Fruit fly (Drosophila melanogaster) whole organism, embryonic: ENCODE data around the gene CG11309.
A peak's percentile ranks its signal among the peaks of the same experiment; 100 is the strongest.

Experiments
- Ada2b ChIP-seq: fragments of 200-800 bp; sonication (Bioruptor generic); IDR thresholded peaks from 2 replicates; pipeline ENCODE4 v1.3.6; 2022; ENCODE audit warnings: missing biosample characterization, missing genetic modification characterization
- C15 ChIP-seq: fragments of 200-800 bp; sonication (Bioruptor generic); IDR thresholded peaks from 3 replicates; pipeline ENCODE4 v1.3.6; 2022; ENCODE audit warnings: missing biosample characterization, missing genetic modification characterization
- CG10321 ChIP-seq: fragments of 200-800 bp; sonication (Bioruptor generic); IDR thresholded peaks from 2 replicates; pipeline ENCODE4 v1.3.6; 2022; ENCODE audit warnings: missing biosample characterization, missing genetic modification characterization
- CG10979 ChIP-seq: fragments of 200-800 bp; sonication (Bioruptor generic); optimal IDR thresholded peaks from 2 replicates; lab custom pipeline; 2018; ENCODE audit warnings: missing biosample characterization, mild to moderate bottlenecking, missing genetic modification characterization, moderate library complexity
- CG11085 ChIP-seq: fragments of 200-800 bp; sonication (Bioruptor generic); IDR thresholded peaks from 2 replicates; pipeline ENCODE4 v1.3.6; 2022; ENCODE audit warnings: missing biosample characterization, missing genetic modification characterization
- CG12769 ChIP-seq: fragments of 200-800 bp; sonication (Bioruptor generic); optimal IDR thresholded peaks from 2 replicates; lab custom pipeline; 2019; ENCODE audit warnings: missing biosample characterization, mild to moderate bottlenecking, missing genetic modification characterization, moderate library complexity
- CG17328 ChIP-seq: fragments of 200-800 bp; sonication (Bioruptor generic); IDR thresholded peaks from 2 replicates; pipeline ENCODE4 v1.3.6; 2022; ENCODE audit warnings: missing biosample characterization, missing genetic modification characterization
- CG18011 ChIP-seq: fragments of 200-800 bp; sonication (Bioruptor generic); optimal IDR thresholded peaks from 2 replicates; lab custom pipeline; 2017; ENCODE audit warnings: missing biosample characterization, missing genetic modification characterization, mild to moderate bottlenecking, moderate library complexity, missing genotype
- CG2889 ChIP-seq: fragments of 200-800 bp; sonication (Bioruptor generic); IDR thresholded peaks from 3 replicates; pipeline ENCODE4 v1.3.6; 2022; ENCODE audit warnings: missing biosample characterization, missing genetic modification characterization
- CG31441 ChIP-seq: fragments of 200-800 bp; sonication (Bioruptor generic); IDR thresholded peaks from 2 replicates; pipeline ENCODE4 v1.3.6; 2022; ENCODE audit warnings: missing biosample characterization, missing genetic modification characterization
- CG32532 ChIP-seq: fragments of 200-800 bp; sonication (Bioruptor generic); IDR thresholded peaks from 2 replicates; pipeline ENCODE4 v1.3.6; 2022; ENCODE audit warnings: missing biosample characterization, missing genetic modification characterization
- CG3281 ChIP-seq: fragments of 200-800 bp; sonication (Bioruptor generic); optimal IDR thresholded peaks from 3 replicates; lab custom pipeline; 2017; ENCODE audit warnings: missing biosample characterization, mild to moderate bottlenecking, missing genetic modification characterization
- CG3726 ChIP-seq: fragments of 200-800 bp; sonication (Bioruptor generic); IDR thresholded peaks from 3 replicates; pipeline ENCODE4, ENCODE4 v1.3.6; 2022; ENCODE audit warnings: missing biosample characterization, missing genetic modification characterization
- CG43689 ChIP-seq: fragments of 200-800 bp; sonication (Bioruptor generic); IDR thresholded peaks from 2 replicates; pipeline ENCODE4 v1.3.6; 2022; ENCODE audit warnings: missing biosample characterization, missing genetic modification characterization
- CG6654 ChIP-seq: fragments of 200-800 bp; sonication (Bioruptor generic); optimal IDR thresholded peaks from 2 replicates; lab custom pipeline; 2017; ENCODE audit warnings: missing biosample characterization, mild to moderate bottlenecking, missing genetic modification characterization
- CG8089 ChIP-seq: fragments of 200-800 bp; sonication (Bioruptor generic); optimal IDR thresholded peaks from 3 replicates; lab custom pipeline; 2016; ENCODE audit warnings: missing biosample characterization, missing genetic modification characterization
- CG9215 ChIP-seq: fragments of 200-800 bp; sonication (Bioruptor generic); IDR thresholded peaks from 2 replicates; pipeline ENCODE4 v1.3.6; 2022; ENCODE audit warnings: missing biosample characterization, missing genetic modification characterization
- CG9437 ChIP-seq: fragments of 200-800 bp; sonication (Bioruptor generic); optimal IDR thresholded peaks from 2 replicates; lab custom pipeline; 2018; ENCODE audit warnings: missing biosample characterization, mild to moderate bottlenecking, missing genetic modification characterization
- E2f1 ChIP-seq: fragments of 200-800 bp; sonication (Bioruptor generic); IDR thresholded peaks from 2 replicates; pipeline ENCODE4 v1.3.6; 2022; ENCODE audit warnings: missing biosample characterization, missing genetic modification characterization
- E2f2 ChIP-seq: fragments of 200-800 bp; sonication (Bioruptor generic); IDR thresholded peaks from 2 replicates; pipeline ENCODE4 v1.3.6; 2022; ENCODE audit warnings: missing biosample characterization, missing genetic modification characterization
- ERR ChIP-seq: fragments of 200-800 bp; sonication (Bioruptor generic); optimal IDR thresholded peaks from 2 replicates; lab custom pipeline; 2016; ENCODE audit warnings: missing biosample characterization, missing genetic modification characterization
- Eip74EF ChIP-seq, 2 experiments: fragments of 200-800 bp in 1 of 2; fragments of >200 bp in 1 of 2; sonication (Bioruptor generic) in 1 of 2; optimal IDR thresholded peaks; 2 replicates each; lab custom pipeline; 2017 to 2019; ENCODE audit warnings: missing biosample characterization in 2 of 2, missing genetic modification characterization in 2 of 2, mild to moderate bottlenecking in 1 of 2, moderate library complexity in 1 of 2
- MESR4 ChIP-seq: fragments of 200-800 bp; sonication (Bioruptor generic); optimal IDR thresholded peaks from 2 replicates; lab custom pipeline; 2018; ENCODE audit warnings: missing biosample characterization, mild to moderate bottlenecking, missing genetic modification characterization, moderate library complexity
- Nf-YC ChIP-seq: fragments of 200-800 bp; optimal IDR thresholded peaks from 3 replicates; lab custom pipeline; 2019; ENCODE audit warnings: missing biosample characterization, mild to moderate bottlenecking, missing genetic modification characterization, moderate library complexity
- Poxn ChIP-seq: fragments of 200-800 bp; sonication (Bioruptor generic); IDR thresholded peaks from 2 replicates; pipeline ENCODE4 v1.3.6; 2022; ENCODE audit warnings: missing biosample characterization, missing genetic modification characterization
- Rfx ChIP-seq: fragments of 200-800 bp; sonication (Bioruptor generic); IDR thresholded peaks from 2 replicates; pipeline ENCODE4 v1.3.6; 2022; ENCODE audit warnings: missing biosample characterization, missing genetic modification characterization
- Scr ChIP-seq: fragments of 200-800 bp; sonication (Bioruptor generic); IDR thresholded peaks from 2 replicates; pipeline ENCODE4 v1.3.6; 2022; ENCODE audit warnings: missing biosample characterization, missing genetic modification characterization; ENCODE audit not compliant: partially characterized antibody
- Six4 ChIP-seq: fragments of 200-800 bp; sonication (Bioruptor generic); optimal IDR thresholded peaks from 2 replicates; lab custom pipeline; 2016; ENCODE audit warnings: missing biosample characterization, missing genetic modification characterization
- Spps ChIP-seq: fragments of 200-800 bp; sonication (Bioruptor generic); optimal IDR thresholded peaks from 2 replicates; lab custom pipeline; 2018; ENCODE audit warnings: missing biosample characterization, mild to moderate bottlenecking, missing genetic modification characterization
- Sry-δ ChIP-seq: fragments of 200-800 bp; sonication (Bioruptor generic); optimal IDR thresholded peaks from 2 replicates; lab custom pipeline; 2016; ENCODE audit warnings: missing biosample characterization, missing genetic modification characterization
- TFAM ChIP-seq: fragments of 200-800 bp; sonication (Bioruptor generic); optimal IDR thresholded peaks from 2 replicates; lab custom pipeline; 2017; ENCODE audit warnings: missing biosample characterization, missing genetic modification characterization, inconsistent platforms
- Xrp1 ChIP-seq: fragments of 200-800 bp; sonication (Bioruptor generic); IDR thresholded peaks from 2 replicates; pipeline ENCODE4 v1.3.6; 2022; ENCODE audit warnings: missing biosample characterization, missing genetic modification characterization
- al ChIP-seq: fragments of 200-800 bp; sonication (Bioruptor generic); IDR thresholded peaks from 2 replicates; pipeline ENCODE4 v1.3.6; 2022; ENCODE audit warnings: missing biosample characterization, missing genetic modification characterization
- aop ChIP-seq: fragments of 200-800 bp; sonication (Bioruptor generic); IDR thresholded peaks from 2 replicates; pipeline ENCODE4 v1.3.6; 2022; ENCODE audit warnings: missing biosample characterization, missing genetic modification characterization
- cad ChIP-seq: fragments of >200 bp; optimal IDR thresholded peaks from 2 replicates; lab custom pipeline; 2017; ENCODE audit warnings: missing biosample characterization, missing genetic modification characterization
- dmrt99B ChIP-seq: fragments of 200-800 bp; sonication (Bioruptor generic); optimal IDR thresholded peaks from 2 replicates; lab custom pipeline; 2018; ENCODE audit warnings: missing biosample characterization, mild to moderate bottlenecking, missing genetic modification characterization, moderate library complexity
- en ChIP-seq: fragments of 200-800 bp; sonication (Bioruptor generic); optimal IDR thresholded peaks from 2 replicates; lab custom pipeline; 2016; ENCODE audit warnings: missing biosample characterization, missing genetic modification characterization
- fd3F ChIP-seq: fragments of 200-800 bp; sonication (Bioruptor generic); optimal IDR thresholded peaks from 2 replicates; lab custom pipeline; 2018; ENCODE audit warnings: missing biosample characterization, mild to moderate bottlenecking, missing genetic modification characterization, moderate library complexity
- ind ChIP-seq: fragments of 200-800 bp; sonication (Bioruptor generic); optimal IDR thresholded peaks from 3 replicates; lab custom pipeline; 2016; ENCODE audit warnings: missing biosample characterization, missing genetic modification characterization
- inv ChIP-seq: fragments of 200-800 bp; sonication (Bioruptor generic); IDR thresholded peaks from 2 replicates; pipeline ENCODE4 v1.3.6; 2022; ENCODE audit warnings: missing biosample characterization, missing genetic modification characterization; ENCODE audit not compliant: partially characterized antibody
- lilli ChIP-seq: fragments of 200-800 bp; sonication (Bioruptor generic); optimal IDR thresholded peaks from 3 replicates; lab custom pipeline; 2016; ENCODE audit warnings: missing biosample characterization, missing genetic modification characterization
- pita ChIP-seq: fragments of 200-800 bp; sonication (Bioruptor generic); optimal IDR thresholded peaks from 2 replicates; lab custom pipeline; 2017; ENCODE audit warnings: missing biosample characterization, mild to moderate bottlenecking, missing genetic modification characterization
- repo ChIP-seq: fragments of 200-800 bp; sonication (Bioruptor generic); optimal IDR thresholded peaks from 2 replicates; lab custom pipeline; 2016; ENCODE audit warnings: missing biosample characterization, missing genetic modification characterization
- run ChIP-seq: fragments of 200-800 bp; sonication (Bioruptor generic); optimal IDR thresholded peaks from 3 replicates; lab custom pipeline; 2018; ENCODE audit warnings: missing biosample characterization, mild to moderate bottlenecking, missing genetic modification characterization
- sim ChIP-seq: fragments of 200-800 bp; sonication (Bioruptor generic); IDR thresholded peaks from 2 replicates; pipeline ENCODE4 v1.3.6; 2022; ENCODE audit warnings: missing biosample characterization, missing genetic modification characterization
- ssp ChIP-seq: fragments of 200-800 bp; sonication (Bioruptor generic); IDR thresholded peaks from 2 replicates; pipeline ENCODE4 v1.3.6; 2022; ENCODE audit warnings: missing biosample characterization, missing genetic modification characterization
- tio ChIP-seq: fragments of 200-800 bp; sonication (Bioruptor generic); optimal IDR thresholded peaks from 2 replicates; lab custom pipeline; 2017; ENCODE audit warnings: missing biosample characterization, missing genetic modification characterization, inconsistent platforms
- trem ChIP-seq: fragments of 200-800 bp; optimal IDR thresholded peaks from 3 replicates; lab custom pipeline; 2019; ENCODE audit warnings: missing biosample characterization, mild to moderate bottlenecking, missing genetic modification characterization, moderate library complexity
- twi ChIP-seq: fragments of 200-800 bp; optimal IDR thresholded peaks from 2 replicates; lab custom pipeline; 2019; ENCODE audit warnings: missing biosample characterization, mild to moderate bottlenecking, missing genetic modification characterization, moderate library complexity
- vfl ChIP-seq: fragments of 200-800 bp; sonication (Bioruptor generic); optimal IDR thresholded peaks from 2 replicates; lab custom pipeline; 2016; ENCODE audit warnings: missing biosample characterization, missing genetic modification characterization

The CG11309 gene

DNA sequence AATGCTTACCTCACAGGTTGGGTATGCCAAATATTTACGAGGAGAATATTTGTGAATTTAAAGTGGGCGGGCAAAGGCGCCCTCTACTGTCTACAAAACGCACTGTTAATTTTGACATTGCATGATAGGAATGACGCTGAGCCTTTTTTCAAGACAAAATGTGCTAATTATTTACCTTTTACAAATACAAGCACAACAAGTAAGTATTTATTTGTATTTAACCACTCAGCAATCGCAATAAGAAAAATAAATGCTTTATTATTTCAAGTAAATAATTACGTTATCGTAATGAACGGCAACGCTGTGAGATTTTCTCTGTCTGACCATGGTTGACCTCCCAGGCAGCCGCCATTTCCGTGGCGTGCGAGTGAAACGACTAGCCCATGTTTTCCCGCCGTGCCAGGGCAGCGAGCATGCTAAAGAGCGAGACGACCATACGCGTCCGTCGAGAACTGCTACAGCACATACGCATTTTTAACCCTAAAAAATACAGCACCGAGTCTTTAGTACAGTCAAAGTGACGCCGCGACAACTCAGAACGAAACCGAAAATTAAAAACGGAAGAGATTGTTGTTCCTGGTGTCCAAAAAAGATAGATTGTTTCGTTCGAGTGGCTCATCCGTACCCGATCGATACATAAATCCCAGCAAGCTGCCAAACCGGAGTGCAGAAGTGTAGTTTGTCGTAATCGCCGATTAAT, 18.7 kb downstream of the CG11309 start, which contains the start of the genes CG12974 and pzg (continued):
- peak; percentile 64 for TF ChIP-seq Scr (GFP tag; lab: Robert Waterston, UW)
- TF ChIP-seq CG43689 (GFP tag; lab: Robert Waterston, UW), result peak; percentile 69
- TF ChIP-seq Six4 (GFP tag; lab: Kevin White, UChicago), result peak; percentile 16
- TF ChIP-seq pita (GFP tag; lab: Kevin White, UChicago), result no peak
- no peak for TF ChIP-seq cad (GFP tag; lab: Kevin White, UChicago)
- no peak for TF ChIP-seq tio (GFP tag; lab: Kevin White, UChicago)
- peak; percentile 72 for TF ChIP-seq Sry-δ (GFP tag; lab: Kevin White, UChicago)
- peak; percentile 71; the same call in 1 of the 2 replicates for TF ChIP-seq CG31441 (GFP tag; lab: Robert Waterston, UW)
- peak; percentile 80; the same call in 2 of the 3 replicates for TF ChIP-seq CG2889
- TF ChIP-seq MESR4 (GFP tag; lab: Kevin White, UChicago), result peak; percentile 82
- no peak for TF ChIP-seq TFAM
- peak; percentile 74 for TF ChIP-seq CG3281 (GFP tag; lab: Kevin White, UChicago)
- TF ChIP-seq aop (GFP tag; lab: Robert Waterston, UW), result no peak; the same call in 1 of the 2 replicates
- TF ChIP-seq lilli (GFP tag; lab: Kevin White, UChicago), result peak; percentile 78
- TF ChIP-seq repo (GFP tag; lab: Kevin White, UChicago), result peak; percentile 51
- peak; percentile 99 for TF ChIP-seq CG10321 (GFP tag; lab: Robert Waterston, UW)
- peak; percentile 35 for TF ChIP-seq CG6654
- TF ChIP-seq Xrp1 (GFP tag; lab: Robert Waterston, UW), result peak; percentile 86
- TF ChIP-seq CG12769 (tag; lab: Kevin White, UChicago), result peak; percentile 61
- peak; percentile 94 for TF ChIP-seq CG9437 (GFP tag; lab: Kevin White, UChicago)
- peak; percentile 94 for TF ChIP-seq E2f2 (GFP tag; lab: Robert Waterston, UW)
- TF ChIP-seq fd3F (GFP tag; lab: Kevin White, UChicago), result peak; percentile 54
- peak; percentile 82 for TF ChIP-seq E2f1 (GFP tag; lab: Robert Waterston, UW)
- TF ChIP-seq CG9215, result peak; percentile 84
- TF ChIP-seq CG11085, result peak; percentile 59; the same call in 1 of the 2 replicates
- peak; percentile 80 for TF ChIP-seq al (GFP tag; lab: Robert Waterston, UW)
- TF ChIP-seq Spps (tag; lab: Kevin White, UChicago), result peak; percentile 14
- peak; percentile 92 for TF ChIP-seq Rfx (GFP tag; lab: Robert Waterston, UW)
- peak; percentile 61; the same call in 1 of the 3 replicates for TF ChIP-seq CG3726 (GFP tag; lab: Robert Waterston, UW)
- peak; percentile 64 for TF ChIP-seq ind
- TF ChIP-seq ERR, result peak; percentile 79
- peak; percentile 74 for TF ChIP-seq Nf-YC (tag; lab: Kevin White, UChicago)
- TF ChIP-seq Ada2b (GFP tag; lab: Robert Waterston, UW), result peak; percentile 78
- peak; percentile 76 for TF ChIP-seq CG32532 (GFP tag; lab: Robert Waterston, UW)
- TF ChIP-seq CG18011 (GFP tag; lab: Kevin White, UChicago), result peak; percentile 50
- TF ChIP-seq vfl, result peak; percentile 49
- TF ChIP-seq Eip74EF (GFP tag; optimal IDR thresholded peaks at IDR 0.05; lab: Kevin White, UChicago), result peak in 1 of 2 experiments; percentile 5
- 0 out of 2 replicates have a peak, but pooled peaks have one; percentile 37 for TF ChIP-seq Poxn (GFP tag; lab: Robert Waterston, UW)
- no peak for TF ChIP-seq run
- 0 out of 2 replicates have a peak, but pooled peaks have one; percentile 44 for TF ChIP-seq sim (GFP tag; lab: Robert Waterston, UW)
- peak; percentile 86 for TF ChIP-seq ssp (GFP tag; lab: Robert Waterston, UW)
- no peak for TF ChIP-seq C15 (GFP tag; lab: Robert Waterston, UW)
- TF ChIP-seq CG17328 (GFP tag; lab: Robert Waterston, UW), result peak; percentile 62
- TF ChIP-seq inv (GFP tag; lab: Robert Waterston, UW), result peak; percentile 85
- peak; percentile 63 for TF ChIP-seq twi (tag; lab: Kevin White, UChicago)
- TF ChIP-seq trem (tag; lab: Kevin White, UChicago), result peak; percentile 71
- peak; percentile 93 for TF ChIP-seq CG10979 (tag; lab: Kevin White, UChicago)
- no peak for TF ChIP-seq dmrt99B (tag; lab: Kevin White, UChicago)
- TF ChIP-seq en, result peak; percentile 52
- TF ChIP-seq CG8089 (GFP tag; lab: Kevin White, UChicago), result peak; percentile 80
